Fruit fly (Drosophila melanogaster): ENCODE measurements around the gene CG33098.

- TF ChIP-seq CG33017 (tag; optimal IDR thresholded peaks at IDR 0.05), result no peak
- no peak for TF ChIP-seq CG7101 (tag; optimal IDR thresholded peaks at IDR 0.05)
- TF ChIP-seq pad (GFP tag; optimal IDR thresholded peaks at IDR 0.05), result no peak
- TF ChIP-seq CG5204 (GFP tag; optimal IDR thresholded peaks at IDR 0.05), result no peak
- TF ChIP-seq cnc (optimal IDR thresholded peaks at IDR 0.05), result no peak
- TF ChIP-seq CG14711 (tag; optimal IDR thresholded peaks at IDR 0.05), result no peak
- no peak for TF ChIP-seq kay (GFP tag; ENCODE audit: borderline replicate concordance)
- TF ChIP-seq cic (GFP tag; optimal IDR thresholded peaks at IDR 0.05), result no peak
- TF ChIP-seq ovo (GFP tag; optimal IDR thresholded peaks at IDR 0.05), result no peak
- no peak for TF ChIP-seq bab1 (GFP tag; optimal IDR thresholded peaks at IDR 0.05)
- no peak for TF ChIP-seq Mnt (GFP tag; optimal IDR thresholded peaks at IDR 0.05)
- no peak for TF ChIP-seq Crg-1 (GFP tag; optimal IDR thresholded peaks at IDR 0.05)
These were observed 10.2 kb upstream of the CG33098 start, which contains the start of gene GstD6 for dm6 chr3R:12376828-12377227.

All from whole organism, adult.